Worm (Caenorhabditis elegans) whole organism, late embryonic: ENCODE measurements around the gene pph-4.1.

ENCODE experiments used
- ceh-2 ChIP-seq: sonication (generic microtip); optimal IDR thresholded peaks from 2 replicates; lab custom pipeline; 2016; ENCODE audit warnings: missing genotype, missing genetic modification characterization, missing compliant biosample characterization
- ceh-9 ChIP-seq: sonication (generic microtip); optimal IDR thresholded peaks from 2 replicates; lab custom pipeline; 2016; ENCODE audit warnings: mild to moderate bottlenecking, missing genetic modification characterization, inconsistent platforms, missing compliant biosample characterization
- ets-4 ChIP-seq: sonication (generic microtip); optimal IDR thresholded peaks from 2 replicates; lab custom pipeline; 2016; ENCODE audit warnings: missing genetic modification characterization, missing compliant biosample characterization
- nhr-11 ChIP-seq: fragments of 150-350 bp; optimal IDR thresholded peaks from 2 replicates; lab custom pipeline; 2014; ENCODE audit warnings: missing biosample characterization, missing genetic modification characterization
- pha-4 ChIP-seq: fragments of 150-350 bp; optimal IDR thresholded peaks from 2 replicates; lab custom pipeline; 2018; ENCODE audit warnings: missing biosample characterization, missing genetic modification reagents, missing genetic modification characterization
- tbx-2 ChIP-seq: sonication (generic microtip); optimal IDR thresholded peaks from 2 replicates; lab custom pipeline; 2016; ENCODE audit warnings: missing genetic modification characterization, missing compliant biosample characterization

ce11 chrIII:12327528-12327997, 23.6 kb downstream of the pph-4.1 start, which contains the start of the genes zip-12 and Y75B8A.63:
- TF ChIP-seq ets-4: no peak
- no peak for TF ChIP-seq tbx-2 (tag; lab: Kevin White, UChicago)
- TF ChIP-seq nhr-11 (tag; lab: Kevin White, UChicago): no peak
- no peak for TF ChIP-seq pha-4 (tag; lab: Kevin White, UChicago)
- no peak for TF ChIP-seq ceh-9 (tag; lab: Kevin White, UChicago)
- TF ChIP-seq ceh-2 (tag; lab: Kevin White, UChicago): no peak
